Worm (Caenorhabditis elegans) whole organism, mixed stage, embryonic: ENCODE data around the gene F53B1.3.
A peak's percentile ranks its signal among the peaks of the same experiment; 100 is the strongest.

ENCODE experiments used
- M03D4.4 ChIP-seq: sonication (generic microtip); optimal IDR thresholded peaks from 2 replicates; lab custom pipeline; 2017; ENCODE audit warnings: mild to moderate bottlenecking, missing genetic modification characterization, missing compliant biosample characterization
- bed-3 ChIP-seq: fragments of 200-800 bp; sonication (Bioruptor generic); optimal IDR thresholded peaks from 3 replicates; lab custom pipeline; 2018; ENCODE audit warnings: mild to moderate bottlenecking, missing genetic modification characterization, moderate library complexity, missing compliant biosample characterization
- blmp-1 ChIP-seq: fragments of 150-350 bp; optimal IDR thresholded peaks from 2 replicates; lab custom pipeline; 2014; ENCODE audit warnings: missing biosample characterization, missing genetic modification characterization
- ceh-39 ChIP-seq: fragments of 150-350 bp; optimal IDR thresholded peaks from 2 replicates; lab custom pipeline; 2014; ENCODE audit warnings: missing biosample characterization, missing genetic modification characterization
- ceh-83 ChIP-seq: fragments of 200-800 bp; sonication (Bioruptor generic); optimal IDR thresholded peaks from 2 replicates; lab custom pipeline; 2018; ENCODE audit warnings: mild to moderate bottlenecking, missing genetic modification characterization, missing compliant biosample characterization
- ces-1 ChIP-seq: fragments of 150-350 bp; optimal IDR thresholded peaks from 2 replicates; lab custom pipeline; 2014; ENCODE audit warnings: missing biosample characterization, missing genetic modification reagents, missing genetic modification characterization
- cnd-1 ChIP-seq: fragments of 200-800 bp; sonication (Bioruptor generic); optimal IDR thresholded peaks from 2 replicates; lab custom pipeline; 2018; ENCODE audit warnings: mild to moderate bottlenecking, missing genetic modification characterization, missing compliant biosample characterization
- drap-1 ChIP-seq: fragments of 200-800 bp; sonication (Bioruptor generic); optimal IDR thresholded peaks from 3 replicates; lab custom pipeline; 2018; ENCODE audit warnings: mild to moderate bottlenecking, missing genetic modification characterization, missing compliant biosample characterization
- elt-1 ChIP-seq: sonication (generic microtip); optimal IDR thresholded peaks from 2 replicates; lab custom pipeline; 2017; ENCODE audit warnings: missing genetic modification characterization, mild to moderate bottlenecking, missing compliant biosample characterization, antibody characterized with exemption, moderate library complexity, borderline replicate concordance; ENCODE audit not compliant: insufficient read depth
- flh-1 ChIP-seq: fragments of 200-800 bp; sonication (Bioruptor generic); optimal IDR thresholded peaks from 2 replicates; lab custom pipeline; 2018; ENCODE audit warnings: mild to moderate bottlenecking, missing genetic modification characterization, moderate library complexity, missing compliant biosample characterization
- ham-2 ChIP-seq: fragments of 200-800 bp; sonication (Bioruptor generic); optimal IDR thresholded peaks from 2 replicates; lab custom pipeline; 2018; ENCODE audit warnings: mild to moderate bottlenecking, missing genetic modification characterization, missing compliant biosample characterization
- hlh-1 ChIP-seq: fragments of 150-350 bp; optimal IDR thresholded peaks from 2 replicates; lab custom pipeline; 2014; ENCODE audit warnings: missing biosample characterization, missing genetic modification reagents, missing genetic modification characterization
- lin-13 ChIP-seq: fragments of 150-350 bp; optimal IDR thresholded peaks from 2 replicates; lab custom pipeline; 2014; ENCODE audit warnings: missing biosample characterization, missing genetic modification characterization
- lsy-2 ChIP-seq: fragments of 150-350 bp; optimal IDR thresholded peaks from 2 replicates; lab custom pipeline; 2014; ENCODE audit warnings: missing biosample characterization, missing genetic modification characterization
- mep-1 ChIP-seq: fragments of 150-350 bp; optimal IDR thresholded peaks from 2 replicates; lab custom pipeline; 2017; ENCODE audit warnings: missing biosample characterization, missing genetic modification reagents, missing genetic modification characterization, inconsistent platforms
- mls-2 ChIP-seq: sonication (generic microtip); optimal IDR thresholded peaks from 2 replicates; lab custom pipeline; 2016; ENCODE audit warnings: mild to moderate bottlenecking, missing genetic modification characterization, moderate library complexity, missing compliant biosample characterization
- nhr-2 ChIP-seq: fragments of 150-350 bp; optimal IDR thresholded peaks from 2 replicates; lab custom pipeline; 2014; ENCODE audit warnings: missing biosample characterization, missing genetic modification characterization
- nhr-237 ChIP-seq: fragments of 150-350 bp; optimal IDR thresholded peaks from 2 replicates; lab custom pipeline; 2014; ENCODE audit warnings: missing biosample characterization, missing genetic modification characterization
- nhr-28 ChIP-seq: fragments of 150-350 bp; optimal IDR thresholded peaks from 2 replicates; lab custom pipeline; 2014; ENCODE audit warnings: missing biosample characterization, missing genetic modification characterization
- pha-4 ChIP-seq: fragments of 150-350 bp; optimal IDR thresholded peaks from 2 replicates; lab custom pipeline; 2018; ENCODE audit warnings: missing biosample characterization, missing genetic modification reagents, missing genetic modification characterization
- snpc-4 ChIP-seq: fragments of 150-350 bp; optimal IDR thresholded peaks from 2 replicates; lab custom pipeline; 2014; ENCODE audit warnings: missing biosample characterization, missing genetic modification characterization
- sptf-1 ChIP-seq: sonication (generic microtip); optimal IDR thresholded peaks from 2 replicates; lab custom pipeline; 2017; ENCODE audit warnings: mild to moderate bottlenecking, missing genetic modification characterization, moderate library complexity, missing compliant biosample characterization
- tbx-8 ChIP-seq: fragments of 200-800 bp; sonication (Bioruptor generic); optimal IDR thresholded peaks from 2 replicates; lab custom pipeline; 2018; ENCODE audit warnings: mild to moderate bottlenecking, missing genetic modification characterization, moderate library complexity, missing compliant biosample characterization
- unc-120 ChIP-seq: sonication (generic microtip); optimal IDR thresholded peaks from 2 replicates; lab custom pipeline; 2017; ENCODE audit warnings: missing genetic modification characterization, missing compliant biosample characterization; ENCODE audit not compliant: poor library complexity, severe bottlenecking
- unc-39 ChIP-seq: fragments of 150-350 bp; optimal IDR thresholded peaks from 2 replicates; lab custom pipeline; 2014; ENCODE audit warnings: missing biosample characterization, missing genetic modification characterization
- unc-62 ChIP-seq: fragments of 150-350 bp; optimal IDR thresholded peaks from 2 replicates; lab custom pipeline; 2014; ENCODE audit warnings: missing biosample characterization, missing genetic modification reagents, missing genetic modification characterization
- zip-8 ChIP-seq: fragments of 150-350 bp; optimal IDR thresholded peaks from 2 replicates; lab custom pipeline; 2014; ENCODE audit warnings: missing biosample characterization, missing genetic modification characterization
- ztf-11 ChIP-seq: fragments of 150-350 bp; optimal IDR thresholded peaks from 2 replicates; lab custom pipeline; 2014; ENCODE audit warnings: missing biosample characterization, missing genetic modification characterization

F53B1.3 gene

DNA sequence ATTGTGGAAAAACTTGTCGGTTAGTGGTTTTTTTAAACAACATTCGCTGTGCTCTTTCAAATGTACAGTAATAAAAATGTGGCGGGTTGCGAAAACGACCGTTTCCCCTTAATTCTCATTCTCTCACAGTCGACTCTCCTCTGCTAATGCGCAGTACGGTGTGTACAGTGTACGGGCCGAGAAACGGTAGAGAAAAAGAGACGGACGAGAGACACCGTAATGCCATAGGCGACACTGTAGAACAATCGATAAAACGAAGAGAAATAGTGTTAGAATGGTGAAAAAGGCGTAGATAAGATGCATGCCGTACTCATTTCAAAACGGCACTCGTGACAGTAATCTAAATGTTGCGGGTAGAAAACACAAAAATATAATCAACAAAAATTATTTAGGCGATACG, 14.9 kb upstream of the F53B1.3 start:
- no peak for TF ChIP-seq lin-13 (tag; lab: Kevin White, UChicago)
- TF ChIP-seq ces-1 (GFP tag; lab: Kevin White, UChicago): no peak
- TF ChIP-seq ceh-39 (tag; lab: Kevin White, UChicago): peak; percentile 56
- TF ChIP-seq ceh-83: no peak
- no peak for TF ChIP-seq unc-120
- TF ChIP-seq sptf-1 (tag; lab: Kevin White, UChicago): no peak
- no peak for TF ChIP-seq drap-1 (GFP tag; lab: Kevin White, UChicago)
- no peak for TF ChIP-seq M03D4.4 (tag; lab: Kevin White, UChicago)
- TF ChIP-seq hlh-1 (tag; lab: Kevin White, UChicago): no peak
- TF ChIP-seq mls-2: no peak
- no peak for TF ChIP-seq nhr-237 (tag; lab: Kevin White, UChicago)
- TF ChIP-seq ham-2 (GFP tag; lab: Kevin White, UChicago): no peak
- no peak for TF ChIP-seq unc-62 (GFP tag; lab: Kevin White, UChicago)
- TF ChIP-seq blmp-1 (tag; lab: Kevin White, UChicago): no peak
- peak; percentile 1 for TF ChIP-seq nhr-2 (tag; lab: Kevin White, UChicago)
- peak; percentile 25 for TF ChIP-seq pha-4 (tag; lab: Kevin White, UChicago)
- TF ChIP-seq zip-8 (tag; lab: Kevin White, UChicago): no peak
- TF ChIP-seq tbx-8 (GFP tag; lab: Kevin White, UChicago): no peak
- TF ChIP-seq lsy-2 (tag; lab: Kevin White, UChicago): peak; percentile 92
- TF ChIP-seq, all 35 proteins: peak for 4

DNA sequence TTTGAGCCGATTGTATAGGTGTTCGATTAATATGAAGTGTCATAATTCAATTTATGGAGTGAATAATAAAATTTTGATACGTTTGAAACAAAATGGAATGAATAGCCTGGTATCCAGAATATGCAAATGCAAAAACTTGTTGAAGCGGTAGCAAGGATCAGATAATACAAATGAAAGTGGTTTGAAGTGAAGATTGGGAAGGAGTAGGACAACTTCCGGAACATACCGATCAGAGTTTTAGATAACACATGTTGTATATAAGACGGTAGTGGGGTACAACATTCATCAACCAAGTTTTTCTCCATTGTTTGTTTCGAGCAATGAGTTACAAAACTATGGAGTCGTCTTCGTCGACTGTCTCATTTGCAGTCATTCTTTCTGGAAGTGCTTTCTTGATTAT, 12.2 kb upstream of the F53B1.3 start, which contains the start of gene col-164:
Gene col-164 (plus strand): TSS at position 301 of the 400 bp plus-strand sequence.
- TF ChIP-seq ham-2 (GFP tag; lab: Kevin White, UChicago) (no peak), ceh-39 (tag; lab: Kevin White, UChicago) (no peak)

DNA sequence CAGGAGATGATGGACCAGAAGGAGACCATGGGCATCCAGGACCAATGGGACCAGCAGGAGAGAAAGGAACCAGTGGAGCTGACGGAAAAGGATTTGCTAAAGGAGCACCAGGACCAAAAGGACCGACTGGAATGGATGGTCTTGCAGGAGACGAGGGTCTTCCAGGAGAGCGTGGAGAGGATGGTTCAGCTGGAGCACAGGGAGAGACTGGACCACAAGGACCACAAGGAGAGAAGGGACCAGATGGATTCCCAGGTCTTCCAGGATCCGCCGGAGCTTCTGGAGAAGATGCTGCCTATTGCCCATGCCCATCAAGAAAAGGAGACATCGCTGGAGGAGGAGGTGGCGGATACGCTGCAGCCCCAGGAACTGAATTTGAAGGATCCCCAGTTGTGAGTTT, 11.3 kb upstream of the F53B1.3 start:
- no peak for TF ChIP-seq ces-1 (GFP tag; lab: Kevin White, UChicago)
- TF ChIP-seq cnd-1 (tag; lab: Kevin White, UChicago): no peak
- no peak for TF ChIP-seq elt-1 (tag; lab: Kevin White, UChicago)
- no peak for TF ChIP-seq pha-4 (tag; lab: Kevin White, UChicago)
- no peak for TF ChIP-seq bed-3 (GFP tag; lab: Kevin White, UChicago)
- no peak for TF ChIP-seq unc-39 (tag; lab: Kevin White, UChicago)
- TF ChIP-seq lsy-2 (tag; lab: Kevin White, UChicago): no peak

DNA sequence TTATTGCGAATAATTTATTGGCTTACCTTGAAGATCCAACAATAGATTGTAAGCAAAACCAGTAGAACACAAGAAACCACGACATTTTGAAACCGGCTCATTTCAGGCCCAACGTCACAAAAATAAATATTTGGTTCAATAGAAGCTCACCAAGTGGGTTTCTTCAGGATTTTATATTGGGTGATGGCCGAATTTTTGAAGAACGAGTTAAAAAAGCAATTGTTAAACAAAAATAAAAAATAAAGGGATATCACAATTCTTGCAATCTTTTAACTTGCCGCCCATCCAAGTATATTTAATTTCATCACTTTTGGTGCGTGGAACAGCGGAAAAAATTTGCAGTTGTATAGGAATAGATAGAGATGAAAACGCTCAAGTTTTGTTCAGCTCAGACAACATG, 8.6 kb upstream of the F53B1.3 start, which contains the start of gene T21D9.2:
Gene T21D9.2 (minus strand): TSS at position 101 of the 400 bp plus-strand sequence.
- no peak for TF ChIP-seq tbx-8 (GFP tag; lab: Kevin White, UChicago)
- no peak for TF ChIP-seq pha-4 (tag; lab: Kevin White, UChicago)
- no peak for TF ChIP-seq cnd-1 (tag; lab: Kevin White, UChicago)
- TF ChIP-seq ceh-39 (tag; lab: Kevin White, UChicago): no peak
- TF ChIP-seq, all 35 proteins: peak for 0

DNA sequence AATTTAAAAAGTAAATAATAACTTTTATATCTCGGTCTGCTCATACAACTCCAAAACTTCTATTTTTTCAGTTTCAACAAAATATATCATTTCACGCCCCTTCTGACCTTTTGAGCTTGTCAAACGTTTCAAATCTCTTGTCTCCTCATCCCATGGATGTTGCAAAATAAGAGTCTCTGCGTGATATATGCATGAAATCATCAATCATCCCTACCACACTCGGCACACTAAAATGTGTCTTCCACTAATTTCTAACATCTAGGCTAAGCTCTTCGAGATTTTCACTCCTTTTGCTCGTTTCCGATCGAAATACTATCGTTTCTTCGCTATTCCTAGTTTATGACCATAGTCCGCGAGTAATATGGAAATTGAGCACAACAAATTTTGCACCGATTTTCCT, 6.4 kb upstream of the F53B1.3 start:
- TF ChIP-seq unc-39 (tag; lab: Kevin White, UChicago) (no peak), flh-1 (no peak)

DNA sequence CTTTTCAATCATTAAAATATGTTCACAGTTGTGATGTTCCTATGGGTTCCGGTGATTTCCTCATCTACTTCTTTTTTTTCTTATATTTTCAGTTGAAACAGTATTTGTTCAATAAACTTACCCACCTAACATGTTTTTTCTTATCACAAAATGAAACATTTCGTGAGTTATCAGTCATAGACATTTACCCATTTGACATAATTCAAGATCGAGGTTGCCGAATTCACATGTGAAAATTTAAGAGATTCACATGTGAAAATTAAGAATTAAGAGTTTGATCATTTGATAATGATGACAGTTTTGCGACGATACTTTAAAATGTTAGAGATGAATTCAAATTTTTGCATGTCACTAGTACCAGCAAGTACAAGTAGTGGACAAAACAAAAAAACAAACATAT, 2.0 kb downstream of the F53B1.3 start:
- TF ChIP-seq bed-3 (GFP tag; lab: Kevin White, UChicago): no peak
- TF ChIP-seq drap-1 (GFP tag; lab: Kevin White, UChicago): no peak

DNA sequence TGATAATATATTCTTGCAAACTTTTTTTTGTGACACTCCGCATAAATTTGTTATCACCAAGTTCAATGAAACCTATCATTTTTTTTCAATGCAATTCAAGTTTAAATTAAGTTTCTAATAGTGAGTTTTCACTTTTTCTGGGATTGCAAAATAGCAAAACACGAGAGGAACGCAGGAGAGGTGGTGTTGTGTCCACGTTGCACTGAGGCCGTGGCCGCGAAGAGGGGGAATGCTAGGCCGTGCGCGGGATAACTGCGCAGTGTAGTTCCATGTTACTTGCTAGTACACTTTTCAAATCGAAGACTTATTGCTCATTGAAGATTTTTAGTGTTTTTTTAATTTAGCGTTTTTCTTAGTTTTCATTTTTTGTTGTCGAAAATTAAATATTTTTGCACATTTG, 2.8 kb downstream of the F53B1.3 start:
- no peak for TF ChIP-seq ces-1 (GFP tag; lab: Kevin White, UChicago)
- no peak for TF ChIP-seq ztf-11
- no peak for TF ChIP-seq tbx-8 (GFP tag; lab: Kevin White, UChicago)
- no peak for TF ChIP-seq ceh-39 (tag; lab: Kevin White, UChicago)
- TF ChIP-seq lin-13 (tag; lab: Kevin White, UChicago): no peak
- TF ChIP-seq snpc-4: no peak
- no peak for TF ChIP-seq mep-1 (tag; lab: Kevin White, UChicago)
- no peak for TF ChIP-seq unc-39 (tag; lab: Kevin White, UChicago)
- no peak for TF ChIP-seq flh-1
- TF ChIP-seq nhr-2 (tag; lab: Kevin White, UChicago): no peak
- TF ChIP-seq blmp-1 (tag; lab: Kevin White, UChicago): no peak
- no peak for TF ChIP-seq unc-62 (GFP tag; lab: Kevin White, UChicago)
- TF ChIP-seq pha-4 (tag; lab: Kevin White, UChicago): no peak
- TF ChIP-seq nhr-28 (tag; lab: Kevin White, UChicago): no peak
- no peak for TF ChIP-seq sptf-1 (tag; lab: Kevin White, UChicago)
